Worm (Caenorhabditis elegans) whole organism, young adult: Measurements from ENCODE around the gene kin-15.

Experiments used
- B0336.3 ChIP-seq: fragments of 200-800 bp; sonication (Bioruptor generic); IDR thresholded peaks from 2 replicates; pipeline ENCODE4 v1.3.6; 2022; ENCODE audit warnings: missing genetic modification characterization, missing compliant biosample characterization
- F10E7.11 ChIP-seq: sonication (generic microtip); optimal IDR thresholded peaks from 2 replicates; lab custom pipeline; 2017; ENCODE audit warnings: mild to moderate bottlenecking, missing genetic modification characterization, moderate library complexity, missing compliant biosample characterization
- F39B2.1 ChIP-seq: fragments of 200-800 bp; sonication (Bioruptor generic); IDR thresholded peaks from 2 replicates; pipeline ENCODE4 v1.3.6; 2022; ENCODE audit warnings: missing genetic modification reagents, missing genetic modification characterization, missing compliant biosample characterization
- F52B5.7 ChIP-seq: sonication (generic microtip); optimal IDR thresholded peaks from 2 replicates; lab custom pipeline; 2016; ENCODE audit warnings: mild to moderate bottlenecking, missing genetic modification characterization, missing compliant biosample characterization
- ZK185.1 ChIP-seq: sonication (generic microtip); optimal IDR thresholded peaks from 2 replicates; lab custom pipeline; 2016; ENCODE audit warnings: mild to moderate bottlenecking, missing genetic modification characterization, missing compliant biosample characterization; ENCODE audit not compliant: poor library complexity, severe bottlenecking
- aptf-2 ChIP-seq: fragments of 200-800 bp; sonication (Bioruptor generic); conservative IDR thresholded peaks from 2 replicates; pipeline ENCODE4 v1.3.6; 2022; ENCODE audit warnings: missing genetic modification reagents, missing genetic modification characterization, missing compliant biosample characterization
- aptf-3 ChIP-seq: fragments of 200-800 bp; sonication (Bioruptor generic); IDR thresholded peaks from 2 replicates; pipeline ENCODE4 v1.3.6; 2022; ENCODE audit warnings: missing genetic modification characterization, missing compliant biosample characterization
- atf-7 ChIP-seq: sonication (generic microtip); optimal IDR thresholded peaks from 2 replicates; lab custom pipeline; 2017; ENCODE audit warnings: mild to moderate bottlenecking, missing genetic modification characterization, missing compliant biosample characterization
- attf-5 ChIP-seq: fragments of 200-800 bp; sonication (Bioruptor generic); optimal IDR thresholded peaks from 2 replicates; lab custom pipeline; 2018; ENCODE audit warnings: mild to moderate bottlenecking, missing genetic modification characterization, missing compliant biosample characterization
- attf-6 ChIP-seq: fragments of 200-800 bp; sonication (Bioruptor generic); IDR thresholded peaks from 2 replicates; pipeline ENCODE4 v1.3.6; 2022; ENCODE audit warnings: missing genetic modification reagents, missing genetic modification characterization, missing compliant biosample characterization
- bed-2 ChIP-seq: fragments of 200-800 bp; sonication (Bioruptor generic); IDR thresholded peaks from 2 replicates; pipeline ENCODE4 v1.3.6; 2022; ENCODE audit warnings: missing genetic modification reagents, missing genetic modification characterization, missing compliant biosample characterization
- ceh-40 ChIP-seq: fragments of 200-800 bp; sonication (Bioruptor generic); IDR thresholded peaks from 2 replicates; pipeline ENCODE4 v1.3.6; 2022; ENCODE audit warnings: missing genetic modification characterization, missing compliant biosample characterization
- ceh-91 ChIP-seq: fragments of 200-800 bp; sonication (Bioruptor generic); IDR thresholded peaks from 2 replicates; pipeline ENCODE4 v1.3.6; 2022; ENCODE audit warnings: missing genetic modification reagents, missing genetic modification characterization, missing compliant biosample characterization
- chd-7 ChIP-seq: sonication (generic microtip); optimal IDR thresholded peaks from 2 replicates; lab custom pipeline; 2016; ENCODE audit warnings: mild to moderate bottlenecking, missing genetic modification characterization, moderate library complexity, missing compliant biosample characterization
- die-1 ChIP-seq: sonication (generic microtip); optimal IDR thresholded peaks from 2 replicates; lab custom pipeline; 2016; ENCODE audit warnings: missing genotype, mild to moderate bottlenecking, missing genetic modification characterization, missing compliant biosample characterization
- dox-1 ChIP-seq: fragments of 200-800 bp; sonication (Bioruptor generic); IDR thresholded peaks from 2 replicates; pipeline ENCODE4 v1.3.6; 2022; ENCODE audit warnings: missing genetic modification reagents, missing genetic modification characterization, missing compliant biosample characterization
- egl-44 ChIP-seq: fragments of 200-800 bp; sonication (Bioruptor generic); IDR thresholded peaks from 2 replicates; pipeline ENCODE4 v1.3.6; 2022; ENCODE audit warnings: missing genetic modification reagents, missing genetic modification characterization, missing compliant biosample characterization
- ets-4 ChIP-seq: fragments of 200-800 bp; sonication (Bioruptor generic); optimal IDR thresholded peaks from 2 replicates; lab custom pipeline; 2018; ENCODE audit warnings: mild to moderate bottlenecking, missing genetic modification characterization, missing compliant biosample characterization
- hmg-1.2 ChIP-seq: fragments of 200-800 bp; sonication (Bioruptor generic); IDR thresholded peaks from 2 replicates; pipeline ENCODE4 v1.3.6; 2022; ENCODE audit warnings: missing genetic modification reagents, missing genetic modification characterization, missing compliant biosample characterization
- hmg-20 ChIP-seq: fragments of 200-800 bp; sonication (Bioruptor generic); IDR thresholded peaks from 2 replicates; pipeline ENCODE4 v1.3.6; 2022; ENCODE audit warnings: missing genetic modification reagents, missing genetic modification characterization, missing compliant biosample characterization
- let-526 ChIP-seq: fragments of 200-800 bp; sonication (Bioruptor generic); IDR thresholded peaks from 2 replicates; pipeline ENCODE4 v1.3.6; 2022; ENCODE audit warnings: missing genetic modification reagents, missing genetic modification characterization, missing compliant biosample characterization
- lin-40 ChIP-seq: sonication (generic microtip); optimal IDR thresholded peaks from 2 replicates; lab custom pipeline; 2016; ENCODE audit warnings: missing genetic modification characterization, mild to moderate bottlenecking, missing compliant biosample characterization, missing genotype, missing genetic modification reagents
- lin-54 ChIP-seq: fragments of 200-800 bp; sonication (Bioruptor generic); optimal IDR thresholded peaks from 2 replicates; lab custom pipeline; 2018; ENCODE audit warnings: mild to moderate bottlenecking, missing genetic modification characterization, missing compliant biosample characterization
- lir-1 ChIP-seq: fragments of 200-800 bp; sonication (Bioruptor generic); conservative IDR thresholded peaks from 2 replicates; pipeline ENCODE4 v1.3.6; 2022; ENCODE audit warnings: missing genetic modification reagents, missing genetic modification characterization, missing compliant biosample characterization
- madf-10 ChIP-seq: sonication (generic microtip); optimal IDR thresholded peaks from 2 replicates; lab custom pipeline; 2016; ENCODE audit warnings: mild to moderate bottlenecking, missing genetic modification characterization, missing compliant biosample characterization
- madf-8 ChIP-seq: fragments of 200-800 bp; sonication (Bioruptor generic); conservative IDR thresholded peaks from 2 replicates; pipeline ENCODE4 v1.3.6; 2022; ENCODE audit warnings: missing genetic modification reagents, missing genetic modification characterization, missing compliant biosample characterization
- mcd-1 ChIP-seq: fragments of 200-800 bp; sonication (Bioruptor generic); IDR thresholded peaks from 2 replicates; pipeline ENCODE4 v1.3.6; 2022; ENCODE audit warnings: missing genetic modification reagents, missing genetic modification characterization, missing compliant biosample characterization
- mel-28 ChIP-seq: sonication (generic microtip); optimal IDR thresholded peaks from 2 replicates; lab custom pipeline; 2016; ENCODE audit warnings: borderline replicate concordance, mild to moderate bottlenecking, missing genetic modification characterization, missing compliant biosample characterization
- mes-4 ChIP-seq: sonication (generic microtip); optimal IDR thresholded peaks from 2 replicates; lab custom pipeline; 2016; ENCODE audit warnings: missing genotype, missing genetic modification characterization, missing compliant biosample characterization
- mxl-1 ChIP-seq: sonication (generic microtip); optimal IDR thresholded peaks from 2 replicates; lab custom pipeline; 2016; ENCODE audit warnings: missing genetic modification characterization, missing compliant biosample characterization
- nhr-179 ChIP-seq: sonication (generic microtip); optimal IDR thresholded peaks from 2 replicates; lab custom pipeline; 2016; ENCODE audit warnings: mild to moderate bottlenecking, missing genetic modification characterization, missing compliant biosample characterization
- nhr-80 ChIP-seq: sonication (generic microtip); optimal IDR thresholded peaks from 2 replicates; lab custom pipeline; 2016; ENCODE audit warnings: missing genetic modification characterization, missing compliant biosample characterization
- rcor-1 ChIP-seq: fragments of 200-800 bp; sonication (Bioruptor generic); IDR thresholded peaks from 2 replicates; pipeline ENCODE4 v1.3.6; 2022; ENCODE audit warnings: missing genetic modification reagents, missing genetic modification characterization, missing compliant biosample characterization
- repo-1 ChIP-seq: sonication (generic microtip); optimal IDR thresholded peaks from 2 replicates; lab custom pipeline; 2017; ENCODE audit warnings: mild to moderate bottlenecking, missing genetic modification characterization, missing compliant biosample characterization
- rpc-1 ChIP-seq, 2 experiments: fragments of 150-350 bp in 1 of 2; sonication (generic microtip) in 1 of 2; optimal IDR thresholded peaks; 2 replicates each; lab custom pipeline; 2014 to 2018; ENCODE audit warnings: missing biosample characterization in 1 of 2, missing genetic modification characterization in 1 of 2, missing genetic modification reagents in 1 of 2, missing genotype in 1 of 2
- somi-1 ChIP-seq: fragments of 200-800 bp; sonication (Bioruptor generic); optimal IDR thresholded peaks from 2 replicates; lab custom pipeline; 2018; ENCODE audit warnings: mild to moderate bottlenecking, missing genetic modification characterization, missing compliant biosample characterization
- sptf-2 ChIP-seq: fragments of 200-800 bp; sonication (Bioruptor generic); optimal IDR thresholded peaks from 2 replicates; lab custom pipeline; 2018; ENCODE audit warnings: mild to moderate bottlenecking, missing genetic modification characterization, missing compliant biosample characterization
- tlf-1 ChIP-seq: fragments of 200-800 bp; sonication (Bioruptor generic); optimal IDR thresholded peaks from 2 replicates; lab custom pipeline; 2018; ENCODE audit warnings: mild to moderate bottlenecking, missing genetic modification characterization, missing compliant biosample characterization
- unc-130 ChIP-seq: sonication (generic microtip); optimal IDR thresholded peaks from 2 replicates; lab custom pipeline; 2016; ENCODE audit warnings: missing genetic modification reagents, missing genetic modification characterization, missing compliant biosample characterization
- ztf-6 ChIP-seq: fragments of 200-800 bp; sonication (Bioruptor generic); IDR thresholded peaks from 2 replicates; pipeline ENCODE4 v1.3.6; 2022; ENCODE audit warnings: missing genetic modification reagents, missing genetic modification characterization, missing compliant biosample characterization

The kin-15 gene

DNA sequence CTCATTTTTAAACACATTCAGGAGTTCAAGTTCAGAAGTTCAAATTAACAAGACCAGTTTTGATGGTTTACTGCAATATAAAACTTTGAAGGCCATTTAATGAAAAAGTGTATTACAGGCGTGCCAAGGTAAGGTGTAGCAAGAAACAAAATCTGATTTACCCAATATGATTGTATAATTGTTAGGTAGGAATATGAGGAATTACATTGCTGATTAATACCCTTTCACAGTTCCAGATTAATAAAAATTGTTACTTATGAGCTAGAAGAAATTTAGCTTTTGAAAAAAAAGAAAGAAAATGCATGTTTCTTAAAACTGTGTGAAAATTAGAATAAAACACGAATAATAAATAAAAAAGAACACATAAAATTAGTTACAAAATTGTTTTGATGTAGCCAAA is at the start of gene kin-15:
TSS of gene kin-15 (minus strand) at position 101 of the 400 bp plus-strand sequence.
- TF ChIP-seq hmg-1.2 (no peak), madf-8 (GFP tag; lab: Robert Waterston, UW) (no peak), nhr-80 (no peak), attf-6 (GFP tag; lab: Robert Waterston, UW) (no peak), ceh-40 (no peak), nhr-179 (tag; lab: Kevin White, UChicago) (no peak)

DNA sequence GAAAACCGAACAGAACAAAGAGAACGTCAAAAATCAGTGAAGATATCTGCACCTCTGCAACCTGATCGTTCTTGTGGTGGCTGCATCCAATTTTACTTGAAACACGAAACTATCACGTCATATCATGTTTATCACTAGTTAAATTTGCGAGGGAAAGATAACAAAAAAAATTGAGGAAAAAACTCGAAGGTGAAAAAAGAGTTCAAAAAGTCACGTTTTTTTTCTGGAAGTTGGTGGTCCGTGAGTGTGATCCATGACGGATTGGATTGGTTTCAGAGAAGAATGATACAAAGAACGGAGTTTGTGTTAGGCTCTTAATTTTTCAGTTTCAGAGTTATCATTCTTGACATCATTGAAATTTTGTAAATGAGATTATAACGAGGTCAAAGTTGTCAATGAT is 49.0 kb upstream of the kin-15 start:
- peak; percentile 29 for TF ChIP-seq atf-7 (tag; lab: Kevin White, UChicago)
- peak; percentile 16 for TF ChIP-seq nhr-80
- no peak for TF ChIP-seq attf-5
- no peak for TF ChIP-seq tlf-1 (GFP tag; lab: Kevin White, UChicago)
- no peak for TF ChIP-seq ztf-6 (GFP tag; lab: Robert Waterston, UW)
- no peak for TF ChIP-seq F52B5.7 (tag; lab: Kevin White, UChicago)

ce11 chrII:9481427-9481826 is 47.9 kb upstream of the kin-15 start:
- TF ChIP-seq F10E7.11 (tag; lab: Kevin White, UChicago) (no peak), atf-7 (tag; lab: Kevin White, UChicago) (no peak), hmg-20 (GFP tag; lab: Robert Waterston, UW) (no peak), rpc-1 (optimal IDR thresholded peaks at IDR 0.05; lab: Kevin White, UChicago) (no peak), rpc-1 (tag; optimal IDR thresholded peaks at IDR 0.05; lab: Kevin White, UChicago) (no peak), lin-40 (tag; lab: Kevin White, UChicago) (no peak), sptf-2 (GFP tag; lab: Kevin White, UChicago) (no peak), repo-1 (tag; lab: Kevin White, UChicago) (no peak), madf-10 (no peak), B0336.3 (no peak), bed-2 (GFP tag; lab: Robert Waterston, UW) (no peak), die-1 (tag; lab: Kevin White, UChicago) (no peak), dox-1 (GFP tag; lab: Robert Waterston, UW) (no peak), chd-7 (tag; lab: Kevin White, UChicago) (no peak), lir-1 (GFP tag; lab: Robert Waterston, UW) (no peak), aptf-3 (no peak), egl-44 (GFP tag; lab: Robert Waterston, UW) (no peak), mxl-1 (tag; lab: Kevin White, UChicago) (no peak), F39B2.1 (GFP tag; lab: Robert Waterston, UW) (no peak), rcor-1 (no peak), lin-54 (no peak)

DNA sequence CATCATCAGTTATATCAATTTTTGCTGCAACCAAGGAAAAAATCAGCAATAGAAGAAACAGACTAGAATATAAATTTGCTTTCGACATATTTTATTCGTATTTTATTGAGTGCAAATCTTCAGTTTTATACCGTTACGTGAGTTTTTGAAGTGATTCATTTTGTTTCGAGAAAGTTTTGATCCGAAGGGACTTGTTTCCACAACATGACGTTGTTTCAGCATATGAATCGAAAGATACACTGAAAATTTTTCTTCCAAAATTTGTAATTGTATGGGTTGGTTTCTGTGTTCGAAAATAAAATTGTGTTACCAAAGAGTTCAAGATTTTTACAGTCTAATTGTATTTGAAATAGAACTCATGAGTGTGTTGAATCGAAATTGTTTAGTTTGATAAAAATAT is 46.5 kb upstream of the kin-15 start, which contains the start of gene T19H5.7:
TSS of gene T19H5.7 (minus strand) at position 101 of the 400 bp plus-strand sequence.
- no peak for TF ChIP-seq F39B2.1 (GFP tag; lab: Robert Waterston, UW)
- no peak for TF ChIP-seq ztf-6 (GFP tag; lab: Robert Waterston, UW)
- TF ChIP-seq mel-28 (tag; lab: Kevin White, UChicago), result no peak

DNA sequence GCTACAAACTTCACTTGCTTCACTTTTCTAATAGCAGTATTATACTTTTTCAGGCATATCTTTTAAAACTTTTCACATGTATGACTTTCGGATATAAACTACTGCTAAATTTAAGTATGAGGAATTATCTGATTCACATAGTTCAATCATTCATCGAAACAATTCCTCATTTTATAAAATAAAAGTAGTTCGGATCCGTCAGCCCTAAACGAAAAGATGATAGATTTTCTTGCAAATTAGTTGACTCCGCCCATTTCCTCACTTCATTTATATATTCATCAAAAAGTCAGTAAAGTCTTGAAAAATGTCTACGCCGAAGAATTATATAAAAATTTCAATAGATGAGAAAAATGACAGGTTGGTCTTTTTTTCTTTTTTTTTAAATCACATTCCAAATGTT is 44.1 kb upstream of the kin-15 start, which contains the start of gene chil-27:
TSS of gene chil-27 (plus strand) at position 301 of the 400 bp plus-strand sequence.
- no peak for TF ChIP-seq ceh-91 (GFP tag; lab: Robert Waterston, UW)
- no peak for TF ChIP-seq ZK185.1 (tag; lab: Kevin White, UChicago)
- TF ChIP-seq unc-130, result no peak
- no peak for TF ChIP-seq let-526 (GFP tag; lab: Robert Waterston, UW)
- no peak for TF ChIP-seq mcd-1
- TF ChIP-seq mes-4 (tag; lab: Kevin White, UChicago), result no peak
- TF ChIP-seq ets-4 (GFP tag; lab: Kevin White, UChicago), result no peak
- no peak for TF ChIP-seq B0336.3
- no peak for TF ChIP-seq somi-1 (GFP tag; lab: Kevin White, UChicago)
- TF ChIP-seq chd-7 (tag; lab: Kevin White, UChicago), result no peak
- TF ChIP-seq lir-1 (GFP tag; lab: Robert Waterston, UW), result no peak
- TF ChIP-seq aptf-2, result no peak
- TF ChIP-seq attf-5, result no peak
